Fruit fly (Drosophila melanogaster): Measurements from ENCODE around the gene sens-2.

The sens-2 gene

DNA sequence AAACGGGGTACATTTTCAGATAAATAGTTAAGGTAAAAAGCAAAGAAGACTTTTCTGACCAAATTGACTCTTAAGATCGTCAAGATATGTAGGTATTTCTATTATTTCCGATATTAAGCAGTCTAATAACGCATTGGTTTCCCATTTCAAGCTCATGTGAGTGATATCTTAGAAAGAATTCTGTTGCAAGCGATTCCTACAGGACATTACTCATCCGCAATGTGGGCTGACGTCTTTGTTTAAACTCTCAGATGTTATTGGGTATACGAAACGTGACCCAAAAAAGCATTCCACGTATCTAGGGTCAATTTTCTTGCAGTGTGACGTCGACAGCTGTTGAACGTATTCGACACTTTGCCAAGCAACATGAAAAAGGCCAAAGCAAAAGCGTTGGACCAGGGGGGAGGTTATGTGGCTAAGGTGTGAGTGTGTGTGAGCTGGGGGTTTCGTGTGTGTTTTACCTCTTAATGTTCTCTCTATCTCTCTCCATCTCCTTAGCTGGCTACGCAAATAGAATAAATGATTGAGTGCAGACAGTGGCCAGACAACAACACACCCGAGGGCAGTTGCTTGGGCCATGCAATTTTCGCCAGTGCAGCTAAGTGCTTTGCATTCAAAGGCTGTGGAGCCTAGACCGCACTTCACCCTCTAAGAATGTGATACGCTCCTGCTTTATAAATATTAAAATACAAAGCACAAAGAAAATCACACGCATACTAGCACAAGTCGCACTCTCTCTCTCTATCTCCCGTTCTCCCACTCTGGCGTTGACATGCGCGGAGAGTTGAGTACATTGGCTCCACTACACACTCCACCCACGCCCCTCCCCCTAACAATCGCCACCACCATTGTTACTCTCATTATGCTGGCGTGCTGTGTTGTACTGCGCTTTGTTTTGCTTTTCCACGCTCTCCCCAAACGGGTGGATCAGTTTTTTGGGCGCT is 34.4 kb upstream of the sens-2 start (continued):
- TF ChIP-seq CG14965 (GFP tag; optimal IDR thresholded peaks at IDR 0.05; ENCODE audit: borderline replicate concordance): peak; percentile 76
- TF ChIP-seq CG9932 (GFP tag; IDR thresholded peaks at IDR 0.05): peak; percentile 84
- peak; percentile 92 for TF ChIP-seq CG9215 (GFP tag; IDR thresholded peaks at IDR 0.05)
- peak; percentile 64; the same call in 2 of the 3 replicates for TF ChIP-seq knrl (GFP tag; IDR thresholded peaks at IDR 0.05; ENCODE audit: partially characterized antibody)
- TF ChIP-seq HHEX (GFP tag; optimal IDR thresholded peaks at IDR 0.05): peak; percentile 94
- peak; percentile 78 for TF ChIP-seq CG1603 (tag; optimal IDR thresholded peaks at IDR 0.05)
- 0 out of 3 replicates have a peak, but pooled peaks have one; percentile 10 for TF ChIP-seq Doc3 (GFP tag; IDR thresholded peaks at IDR 0.05; ENCODE audit: partially characterized antibody)
- peak; percentile 97 for TF ChIP-seq Antp (GFP tag; optimal IDR thresholded peaks at IDR 0.05)
- peak; percentile 95 for TF ChIP-seq CG11723 (GFP tag; optimal IDR thresholded peaks at IDR 0.05)
- peak; percentile 82 for TF ChIP-seq HLH3B (GFP tag; IDR thresholded peaks at IDR 0.05)
- TF ChIP-seq CG17912 (GFP tag; optimal IDR thresholded peaks at IDR 0.05): peak; percentile 54
- peak; percentile 66 for TF ChIP-seq CG4707 (GFP tag; optimal IDR thresholded peaks at IDR 0.05)
- TF ChIP-seq lbe (GFP tag; optimal IDR thresholded peaks at IDR 0.05): peak; percentile 82
- peak; percentile 78 for TF ChIP-seq Hey (tag; optimal IDR thresholded peaks at IDR 0.05)
- peak; percentile 95 for TF ChIP-seq CG31441 (GFP tag; IDR thresholded peaks at IDR 0.05)
- TF ChIP-seq slbo (GFP tag; IDR thresholded peaks at IDR 0.05): peak; percentile 90
- TF ChIP-seq cato (GFP tag; optimal IDR thresholded peaks at IDR 0.05; ENCODE audit: borderline replicate concordance): peak; percentile 93
- TF ChIP-seq CG10462 (GFP tag; optimal IDR thresholded peaks at IDR 0.05): peak; percentile 93
- peak; percentile 95 for TF ChIP-seq NK7.1 (GFP tag; optimal IDR thresholded peaks at IDR 0.05)
- TF ChIP-seq CG17361 (GFP tag; IDR thresholded peaks at IDR 0.05): peak; percentile 99
- no peak for TF ChIP-seq pan (optimal IDR thresholded peaks at IDR 0.05)
- TF ChIP-seq pan (GFP tag; optimal IDR thresholded peaks at IDR 0.05 in 1 of 2, IDR thresholded peaks at IDR 0.05 in 1 of 2): peak in 1 of 2 experiments; percentile 81
- peak; percentile 78 for TF ChIP-seq Rx (GFP tag; IDR thresholded peaks at IDR 0.05)
- TF ChIP-seq CG9437 (GFP tag; optimal IDR thresholded peaks at IDR 0.05): peak; percentile 97
- peak; percentile 95 for TF ChIP-seq CG4328 (GFP tag; optimal IDR thresholded peaks at IDR 0.05)
- TF ChIP-seq wor (GFP tag; IDR thresholded peaks at IDR 0.05): peak; percentile 86
- TF ChIP-seq Dll (GFP tag; IDR thresholded peaks at IDR 0.05; ENCODE audit: partially characterized antibody): 0 out of 4 replicates have a peak, but pooled peaks have one; percentile 45
- TF ChIP-seq schlank (tag; optimal IDR thresholded peaks at IDR 0.05): peak; percentile 81
- TF ChIP-seq CG12744 (GFP tag; optimal IDR thresholded peaks at IDR 0.05): peak; percentile 95
- peak; percentile 97 for TF ChIP-seq nau (GFP tag; optimal IDR thresholded peaks at IDR 0.05)
- peak; percentile 88 for TF ChIP-seq sima (GFP tag; optimal IDR thresholded peaks at IDR 0.05)
- peak; percentile 27 for TF ChIP-seq ham (GFP tag; IDR thresholded peaks at IDR 0.05)
- TF ChIP-seq CG30403 (GFP tag; optimal IDR thresholded peaks at IDR 0.05): peak; percentile 99
- TF ChIP-seq mld (GFP tag; IDR thresholded peaks at IDR 0.05; ENCODE audit: partially characterized antibody): no peak
- peak; percentile 88 for TF ChIP-seq CG31388 (GFP tag; optimal IDR thresholded peaks at IDR 0.05)
- TF ChIP-seq stwl (tag; optimal IDR thresholded peaks at IDR 0.05): no peak
- TF ChIP-seq CG10366 (GFP tag; IDR thresholded peaks at IDR 0.05): peak; percentile 80
- peak; percentile 98 for TF ChIP-seq CG18262 (tag; optimal IDR thresholded peaks at IDR 0.05)
- peak; percentile 64 for TF ChIP-seq CG17802 (tag; optimal IDR thresholded peaks at IDR 0.05)
- peak; percentile 97 for TF ChIP-seq CG16863 (GFP tag; optimal IDR thresholded peaks at IDR 0.05)

Data from whole organism, embryonic.